Worm (Caenorhabditis elegans): ENCODE data around the gene clec-195.

clec-195 gene

DNA sequence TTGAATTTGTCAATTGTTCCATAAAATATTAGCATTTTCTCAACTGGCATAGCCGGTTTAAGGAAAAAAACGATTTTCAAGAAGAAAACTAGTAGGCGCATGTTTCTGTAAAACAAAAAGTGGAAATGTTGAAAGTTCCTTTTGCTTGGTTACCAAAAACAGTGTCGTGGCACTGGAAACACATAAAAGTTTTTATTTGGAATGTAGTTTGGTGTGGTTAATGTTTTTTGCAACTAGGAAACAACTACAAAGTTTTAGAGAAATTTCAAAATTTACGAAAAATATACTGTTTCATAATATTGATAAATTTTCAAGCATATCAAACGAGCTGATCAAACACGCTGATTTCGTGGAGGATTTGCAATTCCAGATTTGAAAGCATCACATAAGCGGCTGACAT lies at the start of gene clec-195:
TSS of gene clec-195 (minus strand) at position 101 of the 400 bp plus-strand sequence.
- TF ChIP-seq unc-62 (GFP tag; optimal IDR thresholded peaks at IDR 0.05): no peak
- TF ChIP-seq nhr-77 (tag; optimal IDR thresholded peaks at IDR 0.05): no peak
- TF ChIP-seq pqm-1 (tag; optimal IDR thresholded peaks at IDR 0.05): no peak
- no peak for TF ChIP-seq egl-5 (tag; optimal IDR thresholded peaks at IDR 0.05)
- TF ChIP-seq zag-1 (tag; optimal IDR thresholded peaks at IDR 0.05): no peak
- TF ChIP-seq fkh-2 (tag; optimal IDR thresholded peaks at IDR 0.05): no peak
- no peak for TF ChIP-seq nfya-1 (tag; optimal IDR thresholded peaks at IDR 0.05; ENCODE audit: insufficient read depth)
- no peak for TF ChIP-seq lin-15B (tag; optimal IDR thresholded peaks at IDR 0.05)
- TF ChIP-seq fos-1 (tag; optimal IDR thresholded peaks at IDR 0.05): no peak
- TF ChIP-seq elt-1 (tag; optimal IDR thresholded peaks at IDR 0.05): no peak

DNA sequence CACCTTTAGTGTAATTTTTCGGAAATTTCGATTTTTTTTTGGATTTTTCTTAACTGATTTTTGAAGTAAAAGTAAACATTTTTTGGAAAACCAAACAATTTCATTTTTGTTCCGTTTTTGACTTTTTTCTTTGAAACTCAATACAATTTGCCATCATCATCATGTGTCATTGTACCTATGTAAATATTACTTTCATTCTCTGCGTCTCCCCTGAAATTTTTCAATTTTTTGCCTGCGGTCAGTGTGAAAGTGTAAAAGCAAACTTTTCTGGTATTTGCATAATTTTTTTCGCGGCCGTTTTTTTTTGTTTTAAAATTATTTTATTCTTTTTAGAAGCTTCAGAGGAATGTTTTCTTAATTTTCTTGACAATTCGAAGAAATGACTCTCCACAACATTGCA lies 48.1 kb upstream of the clec-195 start, which contains the start of gene Y116A8C.29:
TSS of gene Y116A8C.29 (plus strand) at position 328 of the 400 bp plus-strand sequence.
- TF ChIP-seq ceh-28 (tag; optimal IDR thresholded peaks at IDR 0.05) (no peak), pha-4 (tag; optimal IDR thresholded peaks at IDR 0.05) (peak; percentile 91), nhr-237 (tag; optimal IDR thresholded peaks at IDR 0.05) (no peak), elt-3 (tag; optimal IDR thresholded peaks at IDR 0.05) (no peak), unc-39 (tag; optimal IDR thresholded peaks at IDR 0.05) (no peak)

DNA sequence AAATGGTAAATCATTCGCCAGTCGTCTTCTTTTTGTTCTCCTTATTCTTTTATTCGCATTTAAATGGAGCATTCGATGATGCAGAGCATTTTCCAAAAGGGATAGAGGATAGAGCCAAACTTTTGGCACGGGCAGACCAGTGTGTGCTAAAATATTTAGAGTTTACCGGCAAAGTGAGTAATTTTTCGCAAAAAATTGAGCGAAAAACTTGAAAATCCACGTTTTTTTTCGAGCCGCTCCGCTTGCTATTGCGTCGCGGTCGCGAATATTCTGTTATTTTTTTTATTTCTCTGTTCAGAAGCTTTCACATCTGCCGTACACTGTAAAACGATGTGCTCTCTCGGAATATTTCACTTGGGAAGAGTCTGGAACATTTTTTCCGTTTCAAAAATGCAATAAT lies 43.3 kb upstream of the clec-195 start, which contains the start of gene Y116A8C.43:
TSS of gene Y116A8C.43 (plus strand) at position 3 of the 400 bp plus-strand sequence.
- TF ChIP-seq ceh-16 (tag; optimal IDR thresholded peaks at IDR 0.05): no peak
- TF ChIP-seq hmg-11 (tag; optimal IDR thresholded peaks at IDR 0.05): no peak
- TF ChIP-seq lin-39 (tag; optimal IDR thresholded peaks at IDR 0.05): no peak
- peak; percentile 4 for TF ChIP-seq nhr-43 (tag; optimal IDR thresholded peaks at IDR 0.05; ENCODE audit: poor library complexity, severe bottlenecking)
- no peak for TF ChIP-seq ztf-11 (tag; optimal IDR thresholded peaks at IDR 0.05)
- TF ChIP-seq unc-39 (tag; optimal IDR thresholded peaks at IDR 0.05): no peak
- TF ChIP-seq nhr-237 (tag; optimal IDR thresholded peaks at IDR 0.05): no peak
- TF ChIP-seq nfya-1 (tag; optimal IDR thresholded peaks at IDR 0.05; ENCODE audit: insufficient read depth): no peak
- TF ChIP-seq ama-1 (optimal IDR thresholded peaks at IDR 0.05): peak; percentile 13
- TF ChIP-seq zag-1 (tag; optimal IDR thresholded peaks at IDR 0.05): no peak
- no peak for TF ChIP-seq fos-1 (tag; optimal IDR thresholded peaks at IDR 0.05)
- TF ChIP-seq nhr-12 (tag; optimal IDR thresholded peaks at IDR 0.05): no peak
- TF ChIP-seq snpc-4 (tag; optimal IDR thresholded peaks at IDR 0.05): no peak
- TF ChIP-seq elt-2 (tag; optimal IDR thresholded peaks at IDR 0.05): peak; percentile 7
- no peak for TF ChIP-seq nhr-23 (tag; optimal IDR thresholded peaks at IDR 0.05)
- no peak for TF ChIP-seq elt-3 (tag; optimal IDR thresholded peaks at IDR 0.05)
- TF ChIP-seq egl-5 (tag; optimal IDR thresholded peaks at IDR 0.05): no peak
- peak; percentile 3 for TF ChIP-seq pha-4 (tag; optimal IDR thresholded peaks at IDR 0.05)

DNA sequence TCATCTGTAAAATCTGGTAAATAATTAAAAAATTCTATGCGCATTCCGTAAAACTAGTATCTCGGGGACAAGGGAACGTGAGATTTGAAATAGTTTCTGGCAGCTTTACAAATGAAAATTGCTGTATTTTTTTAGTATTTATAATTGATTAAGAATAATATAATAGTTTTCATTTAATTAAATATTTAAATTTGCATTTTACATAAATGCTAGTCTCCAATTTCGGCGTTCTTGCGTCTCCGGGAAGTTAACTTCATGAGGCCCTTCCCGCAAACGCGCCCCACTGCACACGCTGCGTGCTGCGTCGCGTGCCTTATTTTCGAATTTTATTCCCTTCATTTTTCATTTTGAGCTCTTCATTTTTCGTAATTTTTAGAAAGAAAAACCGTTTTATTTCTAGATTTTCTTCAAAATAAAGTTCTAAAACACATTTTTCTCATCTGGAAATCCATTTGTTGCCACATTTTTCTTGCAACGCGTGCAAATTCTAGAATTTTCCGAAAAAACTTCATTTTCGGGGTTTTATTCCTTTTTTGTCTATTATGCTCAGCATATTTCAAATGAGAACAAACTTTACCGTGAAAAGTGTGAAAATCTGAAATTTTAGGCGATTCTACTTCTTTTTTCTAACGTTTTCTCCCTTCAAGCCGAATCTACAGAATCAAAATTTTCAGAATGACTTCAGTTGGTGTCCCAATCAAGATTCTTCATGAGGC lies 42.0 kb upstream of the clec-195 start, which contains the start of the genes snx-13 and snr-1:
TSS of gene snx-13 (minus strand) at position 55 of the 716 bp plus-strand sequence.
TSS of gene snr-1 (plus strand) at position 666 of the 716 bp plus-strand sequence.
- peak; percentile 41 for TF ChIP-seq nhr-25 (tag; optimal IDR thresholded peaks at IDR 0.05)
- TF ChIP-seq nhr-237 (tag; optimal IDR thresholded peaks at IDR 0.05): no peak
- no peak for TF ChIP-seq fkh-2 (tag; optimal IDR thresholded peaks at IDR 0.05)
- no peak for TF ChIP-seq ama-1 (optimal IDR thresholded peaks at IDR 0.05)
- no peak for TF ChIP-seq egl-5 (tag; optimal IDR thresholded peaks at IDR 0.05)
- TF ChIP-seq ceh-16 (tag; optimal IDR thresholded peaks at IDR 0.05): no peak
- TF ChIP-seq fos-1 (tag; optimal IDR thresholded peaks at IDR 0.05): no peak
- TF ChIP-seq R02D3.7 (tag; optimal IDR thresholded peaks at IDR 0.05): peak; percentile 29
- TF ChIP-seq elt-1 (tag; optimal IDR thresholded peaks at IDR 0.05): no peak
- no peak for TF ChIP-seq zag-1 (tag; optimal IDR thresholded peaks at IDR 0.05)
- TF ChIP-seq ztf-4 (tag; optimal IDR thresholded peaks at IDR 0.05): no peak
- peak; percentile 91 for TF ChIP-seq lin-15B (tag; optimal IDR thresholded peaks at IDR 0.05)
- peak; percentile 43 for TF ChIP-seq snpc-4 (tag; optimal IDR thresholded peaks at IDR 0.05)
- no peak for TF ChIP-seq ceh-9 (tag; optimal IDR thresholded peaks at IDR 0.05)
- no peak for TF ChIP-seq sea-2 (GFP tag; optimal IDR thresholded peaks at IDR 0.05)
- no peak for TF ChIP-seq nhr-67 (tag; optimal IDR thresholded peaks at IDR 0.05)
- no peak for TF ChIP-seq ZK546.5 (tag; optimal IDR thresholded peaks at IDR 0.05)
- no peak for TF ChIP-seq tbx-2 (tag; optimal IDR thresholded peaks at IDR 0.05)
- peak; percentile 73 for TF ChIP-seq nhr-23 (tag; optimal IDR thresholded peaks at IDR 0.05)
- no peak for TF ChIP-seq mml-1 (tag; optimal IDR thresholded peaks at IDR 0.05)
- no peak for TF ChIP-seq mdl-1 (tag; optimal IDR thresholded peaks at IDR 0.05)
- no peak for TF ChIP-seq ceh-82 (tag; optimal IDR thresholded peaks at IDR 0.05)
- no peak for TF ChIP-seq nhr-76 (tag; optimal IDR thresholded peaks at IDR 0.05)
- TF ChIP-seq lsy-12 (tag; optimal IDR thresholded peaks at IDR 0.05): peak; percentile 56
- no peak for TF ChIP-seq ztf-11 (tag; optimal IDR thresholded peaks at IDR 0.05)
- no peak for TF ChIP-seq nhr-11 (tag; optimal IDR thresholded peaks at IDR 0.05)
- TF ChIP-seq skn-1 (tag; optimal IDR thresholded peaks at IDR 0.05): no peak
- TF ChIP-seq daf-12 (tag; optimal IDR thresholded peaks at IDR 0.05): no peak
- TF ChIP-seq egl-27 (tag; optimal IDR thresholded peaks at IDR 0.05): no peak
- peak; percentile 52 for TF ChIP-seq elt-2 (tag; optimal IDR thresholded peaks at IDR 0.05)
- peak; percentile 85 for TF ChIP-seq pha-4 (tag; optimal IDR thresholded peaks at IDR 0.05)
- no peak for TF ChIP-seq jun-1 (tag; optimal IDR thresholded peaks at IDR 0.05)
- TF ChIP-seq nhr-43 (tag; optimal IDR thresholded peaks at IDR 0.05; ENCODE audit: poor library complexity, severe bottlenecking): no peak
- TF ChIP-seq nhr-77 (tag; optimal IDR thresholded peaks at IDR 0.05): no peak
- peak; percentile 77 for TF ChIP-seq nfya-1 (tag; optimal IDR thresholded peaks at IDR 0.05; ENCODE audit: insufficient read depth)
- TF ChIP-seq unc-62 (GFP tag; optimal IDR thresholded peaks at IDR 0.05): no peak

Measured in whole organism, L3 larva.